Worm (Caenorhabditis elegans): ENCODE data around the gene dnj-2.

The dnj-2 gene

ce11 chrIV:11313880-11314279 lies at the start of gene dnj-2:
dnj-2 (minus strand) TSS chrIV:11313980.
- no peak for TF ChIP-seq unc-62 (GFP tag; optimal IDR thresholded peaks at IDR 0.05)

DNA sequence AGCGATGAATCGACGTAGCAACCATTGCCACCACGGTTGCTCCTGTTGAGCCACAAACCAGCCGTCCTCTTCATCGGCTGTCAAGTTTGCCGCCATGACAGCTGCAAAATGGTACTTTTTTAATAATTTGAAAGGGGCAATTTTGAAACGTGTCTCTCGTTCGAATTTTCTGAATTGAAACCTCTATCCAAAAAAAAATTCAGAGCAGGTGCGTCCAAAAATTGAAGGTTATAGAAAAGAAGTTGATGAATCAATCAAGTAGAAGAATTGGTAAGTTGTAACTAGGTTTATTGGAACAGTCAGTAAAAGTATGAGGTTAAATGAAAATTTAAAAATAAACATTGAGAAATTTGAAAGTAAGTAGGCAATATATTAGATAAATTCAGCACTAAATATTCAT lies 47.6 kb upstream of the dnj-2 start, which contains the start of gene T01G1.4:
Gene T01G1.4, minus strand, starts transcription at position 101 of the 400 bp plus-strand sequence.
- no peak for TF ChIP-seq unc-62 (GFP tag; optimal IDR thresholded peaks at IDR 0.05)

DNA sequence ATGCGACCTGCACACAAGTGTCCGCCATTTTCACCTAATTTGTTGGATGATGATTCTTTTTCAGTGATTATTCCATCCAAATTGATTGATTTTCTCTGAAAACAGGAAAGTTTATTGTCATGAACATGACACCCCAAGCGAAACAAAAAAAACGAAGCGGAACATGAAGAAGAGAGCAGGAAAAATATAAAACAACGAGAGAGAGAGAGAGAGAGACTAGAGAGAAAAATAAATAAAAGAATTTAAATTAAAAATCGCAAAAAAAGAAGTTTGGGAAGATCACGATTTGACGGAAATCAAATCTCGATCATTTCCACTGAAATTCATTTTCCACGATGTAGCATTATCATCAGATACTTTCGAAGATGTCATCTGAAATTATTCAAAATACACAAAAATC lies 46.0 kb upstream of the dnj-2 start, which contains the start of gene klp-12:
Gene klp-12, minus strand, starts transcription at position 101 of the 400 bp plus-strand sequence.
- TF ChIP-seq unc-62 (GFP tag; optimal IDR thresholded peaks at IDR 0.05) = no peak

DNA sequence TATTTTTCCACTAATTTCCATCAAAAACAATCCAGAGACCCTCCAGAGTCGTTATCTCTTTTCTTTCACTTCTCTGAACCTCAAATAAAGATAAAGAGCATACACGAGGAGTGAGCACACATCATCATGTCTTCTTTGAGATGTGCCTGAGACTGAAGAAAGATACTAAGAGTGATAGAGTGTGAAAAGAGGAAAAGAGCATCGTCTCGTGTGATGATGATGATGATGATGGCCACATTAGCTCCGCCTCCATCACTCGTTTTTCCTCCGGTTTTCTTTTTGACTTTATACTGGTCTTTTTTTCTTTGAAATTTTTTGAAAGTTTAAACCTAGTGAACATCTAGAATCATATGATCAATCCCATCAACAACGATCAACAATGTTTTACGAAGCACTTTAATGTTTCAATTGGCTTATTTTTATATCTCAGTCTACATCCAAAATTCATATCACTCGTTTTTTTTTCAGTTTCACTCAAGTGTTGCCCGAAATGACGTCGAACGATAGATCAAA lies 40.2 kb upstream of the dnj-2 start, which contains the start of gene T01G1.2:
Gene T01G1.2, plus strand, starts transcription at position 463 of the 513 bp plus-strand sequence.
- no peak for TF ChIP-seq unc-62 (GFP tag; optimal IDR thresholded peaks at IDR 0.05)

- TF ChIP-seq unc-62 (GFP tag; optimal IDR thresholded peaks at IDR 0.05) = no peak
Observed at ce11 chrIV:11352768-11353167, 39.0 kb upstream of the dnj-2 start.

- TF ChIP-seq unc-62 (GFP tag; optimal IDR thresholded peaks at IDR 0.05) = no peak
Observed at ce11 chrIV:11351563-11351962, 37.8 kb upstream of the dnj-2 start.

DNA sequence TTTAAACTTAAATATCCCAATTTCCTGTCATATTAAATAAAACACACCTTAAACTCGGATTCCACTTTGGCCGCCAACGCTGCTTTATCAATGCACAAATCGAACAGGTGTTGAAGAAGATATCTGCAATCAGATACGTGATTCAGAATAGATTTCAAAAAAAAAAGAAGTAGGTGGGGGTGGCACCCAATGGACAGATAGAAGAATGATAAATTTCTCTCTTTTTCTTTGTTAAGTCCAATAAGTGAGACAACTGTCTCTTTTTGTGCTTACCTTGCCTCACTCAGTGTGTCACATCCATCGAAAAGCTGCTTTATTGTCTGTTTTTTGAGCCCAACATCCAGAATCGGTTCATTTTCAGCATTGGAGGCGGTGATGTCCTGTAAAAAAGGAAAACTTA lies 37.0 kb upstream of the dnj-2 start:
- no peak for TF ChIP-seq unc-62 (GFP tag; optimal IDR thresholded peaks at IDR 0.05)

DNA sequence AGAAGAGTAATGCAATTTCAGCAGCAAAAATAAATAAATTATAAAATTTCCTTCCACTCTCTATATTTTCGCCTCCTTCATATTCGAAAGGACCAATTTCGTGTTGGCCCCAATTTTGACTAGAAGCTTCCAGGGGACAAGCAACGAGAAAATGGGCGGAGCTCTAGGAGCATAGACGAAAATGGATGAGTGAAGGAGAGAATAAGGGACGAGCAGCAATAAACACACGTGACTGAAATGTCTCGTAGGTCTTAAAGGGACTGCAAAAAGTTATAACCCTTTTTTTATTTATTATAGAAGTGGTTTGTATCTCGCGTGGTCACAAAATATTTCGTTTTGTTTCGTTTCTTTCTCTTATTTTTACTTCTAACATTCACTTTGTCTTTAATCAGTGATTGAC lies 36.0 kb upstream of the dnj-2 start:
- TF ChIP-seq unc-62 (GFP tag; optimal IDR thresholded peaks at IDR 0.05) = no peak

ce11 chrIV:11348822-11349221 lies 35.0 kb upstream of the dnj-2 start:
- no peak for TF ChIP-seq unc-62 (GFP tag; optimal IDR thresholded peaks at IDR 0.05)

DNA sequence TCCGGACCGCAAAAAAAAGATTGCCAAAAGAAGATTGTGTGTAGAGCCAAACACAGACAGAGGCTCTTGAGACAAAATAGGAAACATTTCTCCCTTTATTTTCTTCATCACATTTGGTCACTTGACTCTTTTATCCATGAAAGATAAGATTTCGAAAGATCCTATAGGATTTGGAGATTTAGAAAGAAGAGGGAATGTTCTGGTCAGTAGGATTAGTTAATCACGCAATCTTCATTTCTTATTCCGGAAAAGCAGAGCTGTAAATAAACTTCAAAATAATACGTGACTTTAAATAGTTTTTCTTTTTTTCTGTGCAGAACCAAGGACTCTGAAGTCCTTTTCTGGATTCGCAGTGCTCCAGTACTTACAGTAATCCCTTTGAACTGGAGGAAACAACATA lies 33.5 kb upstream of the dnj-2 start:
- TF ChIP-seq unc-62 (GFP tag; optimal IDR thresholded peaks at IDR 0.05) = no peak

ce11 chrIV:11344288-11344687 lies 30.5 kb upstream of the dnj-2 start:
- TF ChIP-seq unc-62 (GFP tag; optimal IDR thresholded peaks at IDR 0.05) = no peak

ce11 chrIV:11340735-11341443 lies 27.1 kb upstream of the dnj-2 start:
- no peak for TF ChIP-seq unc-62 (GFP tag; optimal IDR thresholded peaks at IDR 0.05)

DNA sequence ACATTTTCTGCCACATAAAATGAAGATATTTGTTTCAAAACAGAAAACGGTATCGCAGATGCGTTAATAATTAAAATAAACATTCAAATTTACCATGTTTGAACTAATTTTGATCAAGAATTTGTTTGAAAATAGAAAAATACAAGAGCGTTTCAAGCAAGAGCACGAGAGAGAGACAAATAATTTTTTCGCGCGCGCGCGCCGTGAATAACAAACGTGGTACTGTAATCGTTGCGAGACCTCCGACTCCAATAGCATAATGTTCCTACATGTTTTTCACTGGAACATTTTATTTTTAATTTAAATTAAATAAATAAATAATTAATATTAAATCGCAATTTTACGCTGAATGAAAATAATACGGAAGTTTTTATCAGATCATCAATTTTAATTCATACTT lies 23.2 kb upstream of the dnj-2 start, which contains the start of gene F54E12.2:
Gene F54E12.2, minus strand, starts transcription at position 164 of the 400 bp plus-strand sequence.
- TF ChIP-seq unc-62 (GFP tag; optimal IDR thresholded peaks at IDR 0.05) = no peak

- no peak for TF ChIP-seq unc-62 (GFP tag; optimal IDR thresholded peaks at IDR 0.05)
Observed at ce11 chrIV:11336180-11336579, 22.4 kb upstream of the dnj-2 start.

DNA sequence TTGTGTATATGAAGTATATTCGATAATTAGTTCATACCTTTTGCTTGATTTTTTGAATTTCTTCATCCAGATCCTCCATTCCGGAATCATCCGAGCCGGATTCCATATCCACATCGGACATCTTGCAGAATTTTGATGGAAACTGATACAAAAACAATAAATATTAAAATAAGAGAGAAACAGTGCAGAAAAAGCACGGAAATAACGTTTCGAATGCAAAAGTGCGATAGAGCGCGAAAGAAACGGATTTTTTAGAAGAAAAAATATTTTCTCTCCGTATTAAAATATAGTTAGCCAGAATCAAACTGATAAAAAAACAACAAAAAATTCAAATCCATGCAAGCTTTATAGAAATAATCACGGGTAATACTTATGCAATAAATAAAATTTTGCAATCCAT lies 19.0 kb upstream of the dnj-2 start, which contains the start of gene sart-3:
Gene sart-3, minus strand, starts transcription at position 219 of the 400 bp plus-strand sequence.
- no peak for TF ChIP-seq unc-62 (GFP tag; optimal IDR thresholded peaks at IDR 0.05)

- TF ChIP-seq unc-62 (GFP tag; optimal IDR thresholded peaks at IDR 0.05) = no peak
Observed at ce11 chrIV:11329269-11329668, 15.5 kb upstream of the dnj-2 start, which contains the start of gene leo-1. leo-1 (minus strand) TSS chrIV:11329369.

DNA sequence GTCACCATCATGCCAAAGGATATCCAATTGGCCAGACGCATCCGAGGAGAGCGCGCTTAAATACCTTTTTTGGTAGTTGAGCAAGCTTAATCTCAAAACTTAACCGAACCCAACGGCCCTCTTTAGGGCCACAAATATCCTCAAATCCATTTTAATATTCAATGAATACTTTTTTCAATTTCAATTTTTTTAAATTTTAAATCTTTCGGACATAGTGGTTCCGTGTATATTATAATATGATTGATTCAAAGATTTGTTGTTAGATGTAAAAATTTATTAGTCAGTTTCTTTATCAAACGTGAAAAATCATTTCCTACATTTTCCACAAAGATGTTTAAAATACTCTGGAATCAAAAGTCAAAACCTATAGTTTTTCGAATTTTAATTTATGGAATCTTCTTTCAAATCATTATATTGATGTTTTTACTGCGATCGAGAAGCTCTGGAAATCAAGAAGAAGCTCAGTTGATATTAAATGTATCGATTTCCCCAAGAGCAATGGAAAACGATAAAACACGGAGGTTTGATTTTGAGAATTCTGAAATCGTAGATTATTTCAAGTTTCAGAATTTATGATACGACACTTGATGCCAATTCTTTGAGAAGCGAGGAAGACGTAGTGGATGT lies 13.3 kb upstream of the dnj-2 start, which contains the start of gene B0035.21:
Gene B0035.21, plus strand, starts transcription at position 322 of the 627 bp plus-strand sequence.
- TF ChIP-seq unc-62 (GFP tag; optimal IDR thresholded peaks at IDR 0.05) = no peak
